Worm (Caenorhabditis elegans) whole organism, L2 larva: ENCODE results near the gene gly-5.

ENCODE experiments used
- C34F6.9 ChIP-seq: fragments of 150-350 bp; optimal IDR thresholded peaks from 2 replicates; lab custom pipeline; 2014; ENCODE audit warnings: missing biosample characterization, missing genetic modification characterization
- F13H6.1 ChIP-seq: sonication (generic microtip); optimal IDR thresholded peaks from 2 replicates; lab custom pipeline; 2016; ENCODE audit warnings: missing genetic modification characterization, missing compliant biosample characterization
- R02D3.7 ChIP-seq: fragments of 150-350 bp; optimal IDR thresholded peaks from 2 replicates; lab custom pipeline; 2014; ENCODE audit warnings: missing biosample characterization, missing genetic modification characterization
- Y55F3AM.14 ChIP-seq: fragments of 200-800 bp; sonication (Bioruptor generic); optimal IDR thresholded peaks from 2 replicates; lab custom pipeline; 2018; ENCODE audit warnings: mild to moderate bottlenecking, missing genetic modification characterization, missing compliant biosample characterization
- ZK546.5 ChIP-seq: sonication (generic microtip); optimal IDR thresholded peaks from 2 replicates; lab custom pipeline; 2017; ENCODE audit warnings: missing biosample characterization, missing genetic modification characterization
- alr-1 ChIP-seq: fragments of 150-350 bp; optimal IDR thresholded peaks from 2 replicates; lab custom pipeline; 2014; ENCODE audit warnings: missing biosample characterization, missing genetic modification characterization
- aly-2 ChIP-seq: fragments of 150-350 bp; optimal IDR thresholded peaks from 2 replicates; lab custom pipeline; 2014; ENCODE audit warnings: missing biosample characterization, missing genetic modification characterization
- ama-1 ChIP-seq: fragments of 150-350 bp; optimal IDR thresholded peaks from 2 replicates; lab custom pipeline; 2018; ENCODE audit warnings: inconsistent platforms
- blmp-1 ChIP-seq: sonication (generic microtip); optimal IDR thresholded peaks from 2 replicates; lab custom pipeline; 2017; ENCODE audit warnings: missing genetic modification characterization, mild to moderate bottlenecking, missing compliant biosample characterization, antibody characterized with exemption, moderate library complexity; ENCODE audit not compliant: insufficient read depth
- ceh-16 ChIP-seq: fragments of 150-350 bp; optimal IDR thresholded peaks from 2 replicates; lab custom pipeline; 2014; ENCODE audit warnings: missing biosample characterization, missing genetic modification characterization
- ceh-82 ChIP-seq: fragments of 150-350 bp; optimal IDR thresholded peaks from 2 replicates; lab custom pipeline; 2014; ENCODE audit warnings: missing biosample characterization, missing genetic modification characterization
- crh-2 ChIP-seq: sonication (generic microtip); optimal IDR thresholded peaks from 2 replicates; lab custom pipeline; 2017; ENCODE audit warnings: missing biosample characterization, missing genetic modification characterization
- dmd-4 ChIP-seq: sonication (generic microtip); optimal IDR thresholded peaks from 2 replicates; lab custom pipeline; 2017; ENCODE audit warnings: missing biosample characterization, missing genetic modification characterization
- egl-27 ChIP-seq: sonication (generic microtip); optimal IDR thresholded peaks from 3 replicates; lab custom pipeline; 2017; ENCODE audit warnings: missing biosample characterization, missing genetic modification reagents, missing genetic modification characterization
- elt-1 ChIP-seq: fragments of 150-350 bp; optimal IDR thresholded peaks from 2 replicates; lab custom pipeline; 2014; ENCODE audit warnings: missing biosample characterization, missing genetic modification characterization
- elt-3 ChIP-seq: sonication (generic microtip); optimal IDR thresholded peaks from 2 replicates; lab custom pipeline; 2017; ENCODE audit warnings: missing biosample characterization, missing genetic modification characterization
- fos-1 ChIP-seq: fragments of 150-350 bp; optimal IDR thresholded peaks from 2 replicates; lab custom pipeline; 2014; ENCODE audit warnings: missing biosample characterization, missing genetic modification characterization
- gmeb-1 ChIP-seq: fragments of 150-350 bp; optimal IDR thresholded peaks from 2 replicates; lab custom pipeline; 2014; ENCODE audit warnings: missing biosample characterization, missing genetic modification characterization
- lin-11 ChIP-seq: fragments of 150-350 bp; sonication (generic microtip); optimal IDR thresholded peaks from 2 replicates; lab custom pipeline; 2014; ENCODE audit warnings: missing biosample characterization, missing genetic modification characterization, inconsistent platforms, mixed read lengths
- lin-13 ChIP-seq: fragments of 150-350 bp; optimal IDR thresholded peaks from 2 replicates; lab custom pipeline; 2014; ENCODE audit warnings: missing biosample characterization, missing genetic modification reagents, missing genetic modification characterization
- lin-39 ChIP-seq: fragments of 150-350 bp; optimal IDR thresholded peaks from 2 replicates; lab custom pipeline; 2014; ENCODE audit warnings: missing biosample characterization, missing genetic modification reagents, missing genetic modification characterization
- lsy-2 ChIP-seq, 2 experiments: fragments of 150-350 bp in 1 of 2; sonication (generic microtip) in 1 of 2; optimal IDR thresholded peaks; 2 replicates each; lab custom pipeline; 2014 to 2017; ENCODE audit warnings: missing biosample characterization in 2 of 2, missing genetic modification characterization in 2 of 2
- mab-5 ChIP-seq: fragments of 150-350 bp; optimal IDR thresholded peaks from 2 replicates; lab custom pipeline; 2014; ENCODE audit warnings: missing biosample characterization, missing genetic modification characterization
- mbf-1 ChIP-seq: sonication (generic microtip); optimal IDR thresholded peaks from 2 replicates; lab custom pipeline; 2017; ENCODE audit warnings: missing biosample characterization, missing genetic modification characterization
- mdl-1 ChIP-seq, 2 experiments: fragments of 150-350 bp in 1 of 2; sonication (generic microtip) in 1 of 2; optimal IDR thresholded peaks; 2 replicates each; lab custom pipeline; 2017; ENCODE audit warnings: missing biosample characterization in 2 of 2, missing genetic modification characterization in 2 of 2
- nhr-10 ChIP-seq: sonication (generic microtip); optimal IDR thresholded peaks from 2 replicates; lab custom pipeline; 2017; ENCODE audit warnings: missing biosample characterization, missing genetic modification characterization
- nhr-11 ChIP-seq: fragments of 150-350 bp; optimal IDR thresholded peaks from 2 replicates; lab custom pipeline; 2014; ENCODE audit warnings: missing biosample characterization, missing genetic modification characterization
- nhr-12 ChIP-seq: fragments of 150-350 bp; optimal IDR thresholded peaks from 2 replicates; lab custom pipeline; 2014; ENCODE audit warnings: missing biosample characterization, missing genetic modification characterization
- nhr-129 ChIP-seq: fragments of 150-350 bp; optimal IDR thresholded peaks from 2 replicates; lab custom pipeline; 2014; ENCODE audit warnings: missing biosample characterization, missing genetic modification characterization
- nhr-21 ChIP-seq: fragments of 150-350 bp; optimal IDR thresholded peaks from 2 replicates; lab custom pipeline; 2014; ENCODE audit warnings: missing biosample characterization, missing genetic modification characterization
- nhr-23 ChIP-seq: fragments of 150-350 bp; optimal IDR thresholded peaks from 2 replicates; lab custom pipeline; 2014; ENCODE audit warnings: missing biosample characterization, missing genetic modification reagents, missing genetic modification characterization
- nhr-237 ChIP-seq: fragments of 150-350 bp; optimal IDR thresholded peaks from 2 replicates; lab custom pipeline; 2014; ENCODE audit warnings: missing biosample characterization, missing genetic modification characterization
- nhr-25 ChIP-seq: fragments of 150-350 bp; sonication (generic microtip); optimal IDR thresholded peaks from 3 replicates; lab custom pipeline; 2014; ENCODE audit warnings: missing biosample characterization, missing genetic modification characterization
- nhr-6 ChIP-seq: fragments of 150-350 bp; optimal IDR thresholded peaks from 2 replicates; lab custom pipeline; 2014; ENCODE audit warnings: missing biosample characterization, missing genetic modification characterization
- sem-4 ChIP-seq: fragments of 150-350 bp; optimal IDR thresholded peaks from 2 replicates; lab custom pipeline; 2014; ENCODE audit warnings: missing biosample characterization, missing genetic modification reagents, missing genetic modification characterization
- skn-1 ChIP-seq: sonication (generic microtip); optimal IDR thresholded peaks from 2 replicates; lab custom pipeline; 2017; ENCODE audit warnings: missing biosample characterization, missing genetic modification characterization
- sma-3 ChIP-seq: sonication (generic microtip); optimal IDR thresholded peaks from 2 replicates; lab custom pipeline; 2016; ENCODE audit warnings: missing genetic modification reagents, missing genetic modification characterization, missing compliant biosample characterization
- sma-9 ChIP-seq, 2 experiments: fragments of 150-350 bp in 1 of 2; sonication (generic microtip) in 1 of 2; optimal IDR thresholded peaks; 2 replicates each; lab custom pipeline; 2014 to 2016; ENCODE audit warnings: missing genetic modification characterization in 2 of 2, mild to moderate bottlenecking in 1 of 2, missing biosample characterization in 1 of 2, missing compliant biosample characterization in 1 of 2, missing genetic modification reagents in 1 of 2, moderate library complexity in 1 of 2
- snpc-4 ChIP-seq: fragments of 150-350 bp; optimal IDR thresholded peaks from 2 replicates; lab custom pipeline; 2014; ENCODE audit warnings: missing biosample characterization, missing genetic modification characterization
- unc-39 ChIP-seq: fragments of 150-350 bp; optimal IDR thresholded peaks from 2 replicates; lab custom pipeline; 2014; ENCODE audit warnings: missing biosample characterization, missing genetic modification characterization
- unc-55 ChIP-seq: fragments of 150-350 bp; sonication (generic microtip); optimal IDR thresholded peaks from 3 replicates; lab custom pipeline; 2014; ENCODE audit warnings: missing biosample characterization, missing genetic modification reagents, missing genetic modification characterization
- unc-62 ChIP-seq: fragments of 150-350 bp; optimal IDR thresholded peaks from 2 replicates; lab custom pipeline; 2014; ENCODE audit warnings: missing biosample characterization, missing genetic modification reagents, missing genetic modification characterization
- zag-1 ChIP-seq: fragments of 150-350 bp; optimal IDR thresholded peaks from 2 replicates; lab custom pipeline; 2014; ENCODE audit warnings: missing biosample characterization, missing genetic modification characterization
- ztf-1 ChIP-seq: fragments of 200-800 bp; sonication (Bioruptor generic); conservative IDR thresholded peaks from 2 replicates; pipeline ENCODE4 v1.3.6; 2022; ENCODE audit warnings: missing genetic modification characterization, missing compliant biosample characterization
- ztf-11 ChIP-seq: sonication (generic microtip); optimal IDR thresholded peaks from 2 replicates; lab custom pipeline; 2017; ENCODE audit warnings: missing biosample characterization, missing genetic modification characterization
- ztf-4 ChIP-seq: fragments of 150-350 bp; optimal IDR thresholded peaks from 2 replicates; lab custom pipeline; 2014; ENCODE audit warnings: missing biosample characterization, missing genetic modification characterization

The gly-5 gene

ce11 chrIII:13176876-13177275 lies 10.3 kb upstream of the gly-5 start:
- TF ChIP-seq nhr-11 (tag; lab: Kevin White, UChicago) = no peak
- no peak for TF ChIP-seq skn-1
- no peak for TF ChIP-seq egl-27
- TF ChIP-seq mbf-1 (tag; lab: Kevin White, UChicago) = no peak
- TF ChIP-seq lin-11 (tag; lab: Kevin White, UChicago) = no peak
- TF ChIP-seq nhr-25 = no peak
- TF ChIP-seq lsy-2 (tag; optimal IDR thresholded peaks at IDR 0.05; lab: Kevin White, UChicago) = no peak
- TF ChIP-seq unc-62 = no peak
- no peak for TF ChIP-seq mab-5
- TF ChIP-seq nhr-10 = no peak
- TF ChIP-seq, all 48 proteins: peak for 0

- TF ChIP-seq fos-1 (tag; lab: Kevin White, UChicago) = peak; percentile 36
- no peak for TF ChIP-seq lin-39 (tag; lab: Kevin White, UChicago)
- TF ChIP-seq alr-1 (tag; lab: Kevin White, UChicago) = no peak
- no peak for TF ChIP-seq mbf-1 (tag; lab: Kevin White, UChicago)
- TF ChIP-seq nhr-23 (tag; lab: Kevin White, UChicago) = no peak
- TF ChIP-seq lsy-2 (tag; optimal IDR thresholded peaks at IDR 0.05; lab: Kevin White, UChicago) = peak in 1 of 2 experiments; percentile 66
- TF ChIP-seq nhr-12 = no peak
- peak; percentile 38 for TF ChIP-seq F13H6.1 (tag; lab: Kevin White, UChicago)
- peak; percentile 23 for TF ChIP-seq sma-9 (GFP tag; optimal IDR thresholded peaks at IDR 0.05; lab: Kevin White, UChicago)
- no peak for TF ChIP-seq sma-9 (tag; optimal IDR thresholded peaks at IDR 0.05; lab: Kevin White, UChicago)
- TF ChIP-seq lin-11 (tag; lab: Kevin White, UChicago) = no peak
- no peak for TF ChIP-seq gmeb-1
- peak; percentile 88 for TF ChIP-seq sem-4 (tag; lab: Kevin White, UChicago)
- TF ChIP-seq aly-2 = no peak
- peak; percentile 48 for TF ChIP-seq nhr-25
- no peak for TF ChIP-seq skn-1
- no peak for TF ChIP-seq Y55F3AM.14 (GFP tag; lab: Kevin White, UChicago)
- TF ChIP-seq unc-62 = no peak
- no peak for TF ChIP-seq dmd-4
- TF ChIP-seq nhr-21 (tag; lab: Kevin White, UChicago) = peak; percentile 27
- peak; percentile 34 for TF ChIP-seq sma-3
- peak; percentile 21 for TF ChIP-seq C34F6.9 (tag; lab: Kevin White, UChicago)
- no peak for TF ChIP-seq ztf-4
These were observed 5.2 kb upstream of the gly-5 start for ce11 chrIII:13182003-13182402.

DNA sequence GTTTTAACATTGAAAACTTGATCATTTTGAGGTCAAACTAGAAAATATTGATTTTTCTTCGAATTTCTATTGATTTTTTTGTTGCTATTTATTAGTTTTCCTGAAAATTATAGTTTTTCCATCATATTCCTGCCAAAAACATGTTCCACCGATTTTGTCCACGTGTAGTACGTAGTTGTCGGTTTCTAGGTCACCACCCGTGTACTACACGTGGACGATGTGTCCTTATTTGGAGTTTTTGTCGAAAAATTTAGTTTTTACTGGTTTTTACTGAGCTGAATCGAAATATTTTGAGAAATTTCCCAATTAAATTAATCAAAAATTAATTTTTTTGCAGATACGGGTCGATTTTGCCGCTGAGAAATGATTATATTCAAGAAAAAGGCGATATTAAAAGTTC lies 583 bp downstream of the gly-5 start:
- TF ChIP-seq mbf-1 (tag; lab: Kevin White, UChicago) = no peak
- TF ChIP-seq blmp-1 = no peak
- TF ChIP-seq gmeb-1 = peak; percentile 62
- peak; percentile 69 for TF ChIP-seq F13H6.1 (tag; lab: Kevin White, UChicago)
- TF ChIP-seq nhr-21 (tag; lab: Kevin White, UChicago) = no peak
- no peak for TF ChIP-seq zag-1
- no peak for TF ChIP-seq ztf-4
- TF ChIP-seq alr-1 (tag; lab: Kevin White, UChicago) = no peak
- no peak for TF ChIP-seq nhr-237 (tag; lab: Kevin White, UChicago)
- no peak for TF ChIP-seq unc-62
- no peak for TF ChIP-seq nhr-11 (tag; lab: Kevin White, UChicago)
- no peak for TF ChIP-seq elt-1
- 0 out of 2 replicates have a peak, but pooled peaks have one; percentile 66 for TF ChIP-seq ztf-1 (GFP tag; lab: Robert Waterston, UW)
- peak; percentile 77 for TF ChIP-seq sma-3
- no peak for TF ChIP-seq elt-3 (tag; lab: Kevin White, UChicago)
- TF ChIP-seq dmd-4 = no peak
- no peak for TF ChIP-seq nhr-10
- TF ChIP-seq ZK546.5 = no peak
- no peak for TF ChIP-seq mab-5
- no peak for TF ChIP-seq egl-27
- no peak for TF ChIP-seq ceh-16 (tag; lab: Kevin White, UChicago)
- no peak for TF ChIP-seq ztf-11 (tag; lab: Kevin White, UChicago)
- TF ChIP-seq nhr-12 = no peak
- no peak for TF ChIP-seq nhr-23 (tag; lab: Kevin White, UChicago)
- no peak for TF ChIP-seq ceh-82
- TF ChIP-seq lin-39 (tag; lab: Kevin White, UChicago) = no peak
- peak; percentile 12 for TF ChIP-seq fos-1 (tag; lab: Kevin White, UChicago)
- TF ChIP-seq lin-11 (tag; lab: Kevin White, UChicago) = no peak
- peak; percentile 32 for TF ChIP-seq lin-13 (GFP tag; lab: Kevin White, UChicago)
- no peak for TF ChIP-seq snpc-4 (tag; lab: Kevin White, UChicago)
- no peak for TF ChIP-seq R02D3.7 (tag; lab: Kevin White, UChicago)
- TF ChIP-seq mdl-1 (tag; optimal IDR thresholded peaks at IDR 0.05; lab: Kevin White, UChicago) = no peak
- TF ChIP-seq C34F6.9 (tag; lab: Kevin White, UChicago) = peak; percentile 65
- TF ChIP-seq sem-4 (tag; lab: Kevin White, UChicago) = no peak
- TF ChIP-seq crh-2 (tag; lab: Kevin White, UChicago) = peak; percentile 37
- peak; percentile 50 for TF ChIP-seq unc-55 (GFP tag; lab: Kevin White, UChicago)
- no peak for TF ChIP-seq aly-2
- no peak for TF ChIP-seq sma-9 (GFP tag; optimal IDR thresholded peaks at IDR 0.05; lab: Kevin White, UChicago)
- no peak for TF ChIP-seq sma-9 (tag; optimal IDR thresholded peaks at IDR 0.05; lab: Kevin White, UChicago)
- TF ChIP-seq nhr-6 (tag; lab: Kevin White, UChicago) = peak; percentile 59
- TF ChIP-seq ama-1 (lab: Kevin White, UChicago) = no peak
- TF ChIP-seq lsy-2 (tag; optimal IDR thresholded peaks at IDR 0.05; lab: Kevin White, UChicago) = peak; percentile 69 to 84
- no peak for TF ChIP-seq nhr-129 (tag; lab: Kevin White, UChicago)
- TF ChIP-seq nhr-25 = peak; percentile 48
- TF ChIP-seq unc-39 (tag; lab: Kevin White, UChicago) = no peak
- no peak for TF ChIP-seq skn-1
